Fruit fly (Drosophila melanogaster) Kc167 (cell line): Measurements from ENCODE around the gene TwdlW.

ENCODE experiments used
- Myc ChIP-seq: fragments of >200 bp; optimal IDR thresholded peaks from 2 replicates; lab custom pipeline; 2017; ENCODE audit warnings: missing external identifiers
- psq ChIP-seq: fragments of >200 bp; optimal IDR thresholded peaks from 2 replicates; lab custom pipeline; 2017; ENCODE audit warnings: missing external identifiers

DNA sequence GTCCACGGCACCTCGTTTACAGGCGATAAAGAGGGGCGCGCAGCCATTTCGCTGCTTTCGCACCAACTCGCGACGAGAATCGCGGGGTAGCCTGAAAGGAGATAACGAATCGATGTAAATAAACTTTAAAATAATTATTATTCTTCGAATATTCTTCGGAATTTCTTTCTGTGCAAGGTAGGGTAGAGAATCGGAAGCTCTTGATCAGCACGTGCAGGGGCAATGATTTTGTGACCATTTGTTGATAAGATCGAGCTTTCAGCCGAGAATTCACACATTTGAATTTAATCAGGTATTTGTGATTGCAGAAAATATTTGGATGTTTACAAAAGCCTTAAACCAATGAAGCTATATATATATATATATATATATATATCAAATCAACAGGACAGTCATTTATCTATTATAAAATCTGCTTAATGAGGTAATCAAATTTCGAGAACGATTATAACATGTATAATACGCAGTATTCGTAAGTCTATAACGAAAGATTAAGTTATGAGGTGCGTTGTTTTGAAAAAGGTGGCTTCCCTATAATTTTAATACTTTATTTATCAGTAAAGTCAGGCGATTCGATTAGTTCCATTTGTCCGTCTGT is 5.5 kb upstream of the TwdlW start:
- no peak for TF ChIP-seq psq (lab: Kevin White, UChicago)
- no peak for TF ChIP-seq Myc (lab: Kevin White, UChicago)
